Worm (Caenorhabditis elegans): Measurements from ENCODE around the gene adal-1.
A peak's percentile ranks its signal among the peaks of the same experiment; 100 is the strongest.

Gene adal-1

ce11 chrII:6851938-6852337 lies 41.5 kb downstream of the adal-1 start, which contains the start of gene C04A2.15:
Gene C04A2.15, plus strand, starts transcription at chrII:6852236.
- TF ChIP-seq F13H6.1 (tag; optimal IDR thresholded peaks at IDR 0.05), result peak; percentile 42
- no peak for TF ChIP-seq ceh-82 (tag; optimal IDR thresholded peaks at IDR 0.05)
- no peak for TF ChIP-seq nhr-23 (tag; optimal IDR thresholded peaks at IDR 0.05)

DNA sequence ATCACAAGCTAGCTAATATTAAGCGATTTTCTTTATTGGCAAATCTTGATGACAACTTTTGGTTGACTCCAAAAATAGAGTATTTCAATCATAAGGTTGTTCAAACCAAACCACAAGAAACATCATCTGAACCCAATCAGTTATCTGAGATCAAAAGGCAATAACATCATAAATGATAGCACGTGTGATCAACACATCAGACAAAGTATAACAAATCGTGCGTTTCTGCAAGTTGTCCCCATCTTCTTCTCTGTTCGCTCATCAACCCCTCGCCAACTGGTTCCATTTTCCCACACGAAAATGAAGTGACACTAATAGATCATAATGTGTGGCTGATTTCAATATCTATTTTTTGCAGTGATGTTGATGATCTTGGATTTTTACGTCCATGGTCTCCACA lies 44.1 kb downstream of the adal-1 start:
- TF ChIP-seq sma-9 (GFP tag; optimal IDR thresholded peaks at IDR 0.05) (peak; percentile 97), sma-9 (tag; optimal IDR thresholded peaks at IDR 0.05) (no peak), nhr-10 (tag; optimal IDR thresholded peaks at IDR 0.05) (no peak), mdl-1 (tag; optimal IDR thresholded peaks at IDR 0.05) (peak; percentile 59 to 81), blmp-1 (tag; optimal IDR thresholded peaks at IDR 0.05; ENCODE audit: insufficient read depth) (peak; percentile 90), nhr-21 (tag; optimal IDR thresholded peaks at IDR 0.05) (peak; percentile 91), lsy-2 (tag; optimal IDR thresholded peaks at IDR 0.05) (peak in 1 of 2 experiments; percentile 63), Y55F3AM.14 (GFP tag; optimal IDR thresholded peaks at IDR 0.05) (peak; percentile 89), aly-2 (tag; optimal IDR thresholded peaks at IDR 0.05) (no peak), fos-1 (tag; optimal IDR thresholded peaks at IDR 0.05) (peak; percentile 43), ceh-16 (tag; optimal IDR thresholded peaks at IDR 0.05) (no peak), nhr-12 (tag; optimal IDR thresholded peaks at IDR 0.05) (no peak), ztf-4 (tag; optimal IDR thresholded peaks at IDR 0.05) (peak; percentile 16), nhr-25 (tag; optimal IDR thresholded peaks at IDR 0.05) (peak; percentile 90), lin-11 (tag; optimal IDR thresholded peaks at IDR 0.05) (no peak), gmeb-1 (tag; optimal IDR thresholded peaks at IDR 0.05) (peak; percentile 30), nhr-6 (tag; optimal IDR thresholded peaks at IDR 0.05) (peak; percentile 56), crh-2 (tag; optimal IDR thresholded peaks at IDR 0.05) (peak; percentile 61), C34F6.9 (tag; optimal IDR thresholded peaks at IDR 0.05) (peak; percentile 29), sma-3 (GFP tag; optimal IDR thresholded peaks at IDR 0.05) (peak; percentile 82), egl-27 (tag; optimal IDR thresholded peaks at IDR 0.05) (peak; percentile 97), ama-1 (optimal IDR thresholded peaks at IDR 0.05) (peak; percentile 65), nhr-129 (tag; optimal IDR thresholded peaks at IDR 0.05) (peak; percentile 87)

DNA sequence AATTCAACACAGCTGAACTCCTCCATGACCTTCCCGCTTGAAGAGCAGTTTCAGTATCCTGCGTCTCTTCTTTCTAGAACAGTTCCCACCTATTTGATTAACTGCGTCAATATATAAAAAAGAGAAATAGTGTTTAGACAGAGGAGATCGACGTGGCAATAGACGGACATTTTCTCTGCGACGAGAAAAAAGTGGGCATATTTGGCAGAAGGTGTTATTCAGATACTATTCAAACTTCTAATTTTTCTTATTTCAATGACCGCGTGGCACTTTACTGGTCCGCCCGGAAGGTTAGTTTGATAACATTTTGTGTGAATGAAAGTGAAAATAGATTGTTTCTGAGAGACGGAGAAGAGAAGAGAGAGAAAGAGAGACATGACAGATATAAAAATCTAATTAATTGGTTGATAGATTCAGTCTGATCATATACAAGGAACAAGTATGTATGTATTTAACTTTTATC lies 45.5 kb downstream of the adal-1 start, which contains the start of gene tbc-6:
Gene tbc-6 (plus strand): TSS at position 208 of the 463 bp plus-strand sequence.
- peak; percentile 53 for TF ChIP-seq nhr-129 (tag; optimal IDR thresholded peaks at IDR 0.05)
- TF ChIP-seq nhr-21 (tag; optimal IDR thresholded peaks at IDR 0.05), result peak; percentile 79
- TF ChIP-seq snpc-4 (tag; optimal IDR thresholded peaks at IDR 0.05), result no peak
- peak; percentile 67 for TF ChIP-seq fos-1 (tag; optimal IDR thresholded peaks at IDR 0.05)
- peak; percentile 43 for TF ChIP-seq nhr-10 (tag; optimal IDR thresholded peaks at IDR 0.05)
- peak; percentile 98 for TF ChIP-seq blmp-1 (tag; optimal IDR thresholded peaks at IDR 0.05; ENCODE audit: insufficient read depth)
- TF ChIP-seq egl-27 (tag; optimal IDR thresholded peaks at IDR 0.05), result peak; percentile 82
- TF ChIP-seq sma-3 (GFP tag; optimal IDR thresholded peaks at IDR 0.05), result peak; percentile 83
- TF ChIP-seq aly-2 (tag; optimal IDR thresholded peaks at IDR 0.05), result no peak
- TF ChIP-seq ceh-82 (tag; optimal IDR thresholded peaks at IDR 0.05), result no peak
- TF ChIP-seq unc-62 (GFP tag; optimal IDR thresholded peaks at IDR 0.05), result peak; percentile 55
- peak in 1 of 2 experiments; percentile 18 for TF ChIP-seq mdl-1 (tag; optimal IDR thresholded peaks at IDR 0.05)
- TF ChIP-seq nhr-12 (tag; optimal IDR thresholded peaks at IDR 0.05), result no peak
- no peak for TF ChIP-seq ceh-16 (tag; optimal IDR thresholded peaks at IDR 0.05)
- TF ChIP-seq F13H6.1 (tag; optimal IDR thresholded peaks at IDR 0.05), result no peak
- TF ChIP-seq nhr-237 (tag; optimal IDR thresholded peaks at IDR 0.05), result no peak
- no peak for TF ChIP-seq ZK546.5 (tag; optimal IDR thresholded peaks at IDR 0.05)
- TF ChIP-seq peb-1 (tag; optimal IDR thresholded peaks at IDR 0.05), result no peak
- no peak for TF ChIP-seq mab-5 (tag; optimal IDR thresholded peaks at IDR 0.05)
- TF ChIP-seq nhr-77 (tag; optimal IDR thresholded peaks at IDR 0.05), result peak; percentile 51
- TF ChIP-seq gmeb-1 (tag; optimal IDR thresholded peaks at IDR 0.05), result no peak
- TF ChIP-seq sma-9 (GFP tag; optimal IDR thresholded peaks at IDR 0.05), result peak; percentile 68
- no peak for TF ChIP-seq sma-9 (tag; optimal IDR thresholded peaks at IDR 0.05)
- TF ChIP-seq unc-55 (GFP tag; optimal IDR thresholded peaks at IDR 0.05), result no peak
- TF ChIP-seq lsy-2 (tag; optimal IDR thresholded peaks at IDR 0.05), result peak in 1 of 2 experiments; percentile 58
- TF ChIP-seq lin-11 (tag; optimal IDR thresholded peaks at IDR 0.05), result no peak
- TF ChIP-seq skn-1 (tag; optimal IDR thresholded peaks at IDR 0.05), result no peak
- no peak for TF ChIP-seq ztf-1 (GFP tag; conservative IDR thresholded peaks at IDR 0.05)
- TF ChIP-seq unc-39 (tag; optimal IDR thresholded peaks at IDR 0.05), result no peak
- peak; percentile 47 for TF ChIP-seq ama-1 (optimal IDR thresholded peaks at IDR 0.05)
- TF ChIP-seq zag-1 (tag; optimal IDR thresholded peaks at IDR 0.05), result no peak
- TF ChIP-seq crh-2 (tag; optimal IDR thresholded peaks at IDR 0.05), result peak; percentile 83
- peak; percentile 60 for TF ChIP-seq sem-4 (tag; optimal IDR thresholded peaks at IDR 0.05)
- no peak for TF ChIP-seq lin-39 (tag; optimal IDR thresholded peaks at IDR 0.05)
- TF ChIP-seq Y55F3AM.14 (GFP tag; optimal IDR thresholded peaks at IDR 0.05), result peak; percentile 18
- no peak for TF ChIP-seq nhr-23 (tag; optimal IDR thresholded peaks at IDR 0.05)
- TF ChIP-seq elt-1 (tag; optimal IDR thresholded peaks at IDR 0.05), result no peak
- TF ChIP-seq dmd-4 (tag; optimal IDR thresholded peaks at IDR 0.05), result no peak
- TF ChIP-seq nhr-25 (tag; optimal IDR thresholded peaks at IDR 0.05), result peak; percentile 89
- TF ChIP-seq C34F6.9 (tag; optimal IDR thresholded peaks at IDR 0.05), result peak; percentile 35
- TF ChIP-seq elt-3 (tag; optimal IDR thresholded peaks at IDR 0.05), result no peak
- TF ChIP-seq lin-13 (GFP tag; optimal IDR thresholded peaks at IDR 0.05), result peak; percentile 20
- TF ChIP-seq mbf-1 (tag; optimal IDR thresholded peaks at IDR 0.05), result no peak
- no peak for TF ChIP-seq ztf-11 (tag; optimal IDR thresholded peaks at IDR 0.05)
- TF ChIP-seq nhr-11 (tag; optimal IDR thresholded peaks at IDR 0.05), result no peak
- TF ChIP-seq ztf-4 (tag; optimal IDR thresholded peaks at IDR 0.05), result peak; percentile 28

Data from whole organism, L2 larva.